Fruit fly (Drosophila melanogaster) whole organism, embryonic: Measurements from ENCODE around the gene Ssl2.

Experiments
- Ada2b ChIP-seq: fragments of 200-800 bp; sonication (Bioruptor generic); IDR thresholded peaks from 2 replicates; pipeline ENCODE4 v1.3.6; 2022; ENCODE audit warnings: missing biosample characterization, missing genetic modification characterization
- Adf1 ChIP-seq: fragments of 200-800 bp; sonication (Bioruptor generic); IDR thresholded peaks from 2 replicates; pipeline ENCODE4 v1.3.6; 2022; ENCODE audit warnings: missing biosample characterization, missing genetic modification characterization
- Bdp1 ChIP-seq: fragments of 200-800 bp; sonication (Bioruptor generic); optimal IDR thresholded peaks from 3 replicates; lab custom pipeline; 2016; ENCODE audit warnings: missing biosample characterization, missing genetic modification characterization
- CG10431 ChIP-seq: fragments of 200-800 bp; sonication (Bioruptor generic); optimal IDR thresholded peaks from 3 replicates; lab custom pipeline; 2018; ENCODE audit warnings: missing biosample characterization, mild to moderate bottlenecking, missing genetic modification characterization
- CG11085 ChIP-seq: fragments of 200-800 bp; sonication (Bioruptor generic); IDR thresholded peaks from 2 replicates; pipeline ENCODE4 v1.3.6; 2022; ENCODE audit warnings: missing biosample characterization, missing genetic modification characterization
- CG11695 ChIP-seq: fragments of 200-800 bp; sonication (Bioruptor generic); IDR thresholded peaks from 3 replicates; pipeline ENCODE4 v1.3.6; 2022; ENCODE audit warnings: missing biosample characterization, missing genetic modification characterization
- CG11723 ChIP-seq: fragments of 200-800 bp; sonication (Bioruptor generic); optimal IDR thresholded peaks from 2 replicates; lab custom pipeline; 2017; ENCODE audit warnings: missing biosample characterization, mild to moderate bottlenecking, missing genetic modification characterization
- CG12219 ChIP-seq: fragments of 200-800 bp; sonication (Bioruptor generic); optimal IDR thresholded peaks from 3 replicates; lab custom pipeline; 2018; ENCODE audit warnings: missing biosample characterization, mild to moderate bottlenecking, missing genetic modification characterization
- CG12299 ChIP-seq: fragments of 200-800 bp; sonication (Bioruptor generic); optimal IDR thresholded peaks from 2 replicates; lab custom pipeline; 2018; ENCODE audit warnings: missing biosample characterization, mild to moderate bottlenecking, missing genetic modification characterization
- CG1233 ChIP-seq: fragments of 200-800 bp; sonication (Bioruptor generic); optimal IDR thresholded peaks from 4 replicates; lab custom pipeline; 2018; ENCODE audit warnings: missing biosample characterization, mild to moderate bottlenecking, missing genetic modification characterization
- CG13296 ChIP-seq: fragments of 200-800 bp; sonication (Bioruptor generic); optimal IDR thresholded peaks from 3 replicates; lab custom pipeline; 2018; ENCODE audit warnings: missing biosample characterization, mild to moderate bottlenecking, missing genetic modification characterization
- CG13424 ChIP-seq: fragments of 200-800 bp; sonication (Bioruptor generic); optimal IDR thresholded peaks from 2 replicates; lab custom pipeline; 2019; ENCODE audit warnings: missing biosample characterization, mild to moderate bottlenecking, missing genetic modification characterization, moderate library complexity
- CG14050 ChIP-seq: fragments of 200-800 bp; sonication (Bioruptor generic); IDR thresholded peaks from 3 replicates; pipeline ENCODE4 v1.3.6; 2022; ENCODE audit warnings: missing biosample characterization, missing genetic modification characterization
- CG14441 ChIP-seq: fragments of 200-800 bp; sonication (Bioruptor generic); IDR thresholded peaks from 2 replicates; pipeline ENCODE4 v1.3.6; 2022; ENCODE audit warnings: missing biosample characterization, missing genetic modification characterization
- CG1603 ChIP-seq: fragments of 200-800 bp; sonication (Bioruptor generic); optimal IDR thresholded peaks from 2 replicates; lab custom pipeline; 2019; ENCODE audit warnings: missing biosample characterization, mild to moderate bottlenecking, missing genetic modification characterization, moderate library complexity
- CG1647 ChIP-seq: fragments of 200-800 bp; sonication (Bioruptor generic); optimal IDR thresholded peaks from 3 replicates; lab custom pipeline; 2016; ENCODE audit warnings: missing biosample characterization, missing genetic modification characterization
- CG16779 ChIP-seq: fragments of 200-800 bp; sonication (Bioruptor generic); IDR thresholded peaks from 2 replicates; pipeline ENCODE4 v1.3.6; 2022; ENCODE audit warnings: missing biosample characterization, missing genetic modification characterization
- CG2120 ChIP-seq: fragments of 200-800 bp; sonication (Bioruptor generic); optimal IDR thresholded peaks from 3 replicates; lab custom pipeline; 2016; ENCODE audit warnings: missing biosample characterization, missing genetic modification characterization
- CG34422 ChIP-seq: fragments of 200-800 bp; sonication (Bioruptor generic); IDR thresholded peaks from 3 replicates; pipeline ENCODE4 v1.3.6; 2022; ENCODE audit warnings: missing biosample characterization, missing genetic modification characterization
- CG43689 ChIP-seq: fragments of 200-800 bp; sonication (Bioruptor generic); IDR thresholded peaks from 2 replicates; pipeline ENCODE4 v1.3.6; 2022; ENCODE audit warnings: missing biosample characterization, missing genetic modification characterization
- CG6272 ChIP-seq: fragments of 200-800 bp; sonication (Bioruptor generic); IDR thresholded peaks from 2 replicates; pipeline ENCODE4 v1.3.6; 2022; ENCODE audit warnings: missing biosample characterization, missing genetic modification characterization
- CG6683 ChIP-seq: fragments of 200-800 bp; sonication (Bioruptor generic); optimal IDR thresholded peaks from 2 replicates; lab custom pipeline; 2017; ENCODE audit warnings: missing biosample characterization, mild to moderate bottlenecking, missing genetic modification characterization, missing genetic modification reagents
- CG6765 ChIP-seq: fragments of 200-800 bp; sonication (Bioruptor generic); optimal IDR thresholded peaks from 3 replicates; lab custom pipeline; 2017; ENCODE audit warnings: missing biosample characterization, mild to moderate bottlenecking, missing genetic modification characterization
- CG9215 ChIP-seq: fragments of 200-800 bp; sonication (Bioruptor generic); IDR thresholded peaks from 2 replicates; pipeline ENCODE4 v1.3.6; 2022; ENCODE audit warnings: missing biosample characterization, missing genetic modification characterization
- CG9797 ChIP-seq: fragments of 200-800 bp; sonication (Bioruptor generic); optimal IDR thresholded peaks from 3 replicates; lab custom pipeline; 2018; ENCODE audit warnings: missing biosample characterization, mild to moderate bottlenecking, missing genetic modification characterization
- CG9876 ChIP-seq: fragments of 200-800 bp; sonication (Bioruptor generic); optimal IDR thresholded peaks from 2 replicates; lab custom pipeline; 2016; ENCODE audit warnings: missing biosample characterization, missing genetic modification characterization
- CoRest ChIP-seq: fragments of 200-800 bp; sonication (Bioruptor generic); optimal IDR thresholded peaks from 3 replicates; lab custom pipeline; 2018; ENCODE audit warnings: missing biosample characterization, mild to moderate bottlenecking, missing genetic modification characterization, moderate library complexity
- MBD-R2 ChIP-seq: fragments of 200-800 bp; sonication (Bioruptor generic); IDR thresholded peaks from 2 replicates; pipeline ENCODE4 v1.3.6; 2022; ENCODE audit warnings: missing biosample characterization, missing genetic modification characterization
- NC2α ChIP-seq: fragments of 200-800 bp; sonication (Bioruptor generic); optimal IDR thresholded peaks from 2 replicates; lab custom pipeline; 2016; ENCODE audit warnings: missing biosample characterization, missing genetic modification characterization
- Rfx ChIP-seq: fragments of 200-800 bp; sonication (Bioruptor generic); IDR thresholded peaks from 2 replicates; pipeline ENCODE4 v1.3.6; 2022; ENCODE audit warnings: missing biosample characterization, missing genetic modification characterization
- Vsx1 ChIP-seq: fragments of 200-800 bp; sonication (Bioruptor generic); optimal IDR thresholded peaks from 2 replicates; lab custom pipeline; 2017; ENCODE audit warnings: missing biosample characterization, mild to moderate bottlenecking, missing genetic modification characterization, missing genetic modification reagents
- abd-A ChIP-seq: fragments of 200-800 bp; sonication (Bioruptor generic); optimal IDR thresholded peaks from 3 replicates; lab custom pipeline; 2019; ENCODE audit warnings: missing biosample characterization, mild to moderate bottlenecking, missing genetic modification characterization, moderate library complexity
- al ChIP-seq: fragments of 200-800 bp; sonication (Bioruptor generic); IDR thresholded peaks from 2 replicates; pipeline ENCODE4 v1.3.6; 2022; ENCODE audit warnings: missing biosample characterization, missing genetic modification characterization
- bab2 ChIP-seq: fragments of 200-800 bp; sonication (Bioruptor generic); optimal IDR thresholded peaks from 2 replicates; lab custom pipeline; 2016; ENCODE audit warnings: missing biosample characterization, missing genetic modification characterization
- cas ChIP-seq: fragments of 200-800 bp; sonication (Bioruptor generic); IDR thresholded peaks from 2 replicates; pipeline ENCODE4 v1.3.6; 2022; ENCODE audit warnings: missing biosample characterization, missing genetic modification characterization
- croc ChIP-seq: fragments of 200-800 bp; sonication (Bioruptor generic); conservative IDR thresholded peaks from 3 replicates; pipeline ENCODE4 v1.3.6; 2022; ENCODE audit warnings: missing biosample characterization, missing genetic modification characterization
- dati ChIP-seq: fragments of 200-800 bp; sonication (Bioruptor generic); IDR thresholded peaks from 2 replicates; pipeline ENCODE4 v1.3.6; 2022; ENCODE audit warnings: missing biosample characterization, missing genetic modification characterization
- ewg ChIP-seq: fragments of 200-800 bp; sonication (Bioruptor generic); optimal IDR thresholded peaks from 3 replicates; lab custom pipeline; 2017; ENCODE audit warnings: mild to moderate bottlenecking, missing biosample characterization, missing genetic modification reagents, missing genetic modification characterization
- fd3F ChIP-seq: fragments of 200-800 bp; sonication (Bioruptor generic); optimal IDR thresholded peaks from 2 replicates; lab custom pipeline; 2018; ENCODE audit warnings: missing biosample characterization, mild to moderate bottlenecking, missing genetic modification characterization, moderate library complexity
- gfzf ChIP-seq: fragments of 200-800 bp; sonication (Bioruptor generic); optimal IDR thresholded peaks from 2 replicates; lab custom pipeline; 2016; ENCODE audit warnings: missing biosample characterization, mild to moderate bottlenecking, missing genetic modification characterization, moderate library complexity
- lbe ChIP-seq: fragments of 200-800 bp; sonication (Bioruptor generic); optimal IDR thresholded peaks from 2 replicates; lab custom pipeline; 2016; ENCODE audit warnings: missing biosample characterization, mild to moderate bottlenecking, missing genetic modification characterization
- nerfin-1 ChIP-seq: fragments of 200-800 bp; sonication (Bioruptor generic); optimal IDR thresholded peaks from 3 replicates; lab custom pipeline; 2019; ENCODE audit warnings: missing biosample characterization, mild to moderate bottlenecking, missing genetic modification characterization, moderate library complexity
- p53 ChIP-seq: fragments of 200-800 bp; sonication (Bioruptor generic); optimal IDR thresholded peaks from 2 replicates; lab custom pipeline; 2016; ENCODE audit warnings: missing biosample characterization, missing genetic modification characterization
- pb ChIP-seq: fragments of 200-800 bp; sonication (Bioruptor generic); optimal IDR thresholded peaks from 3 replicates; lab custom pipeline; 2016; ENCODE audit warnings: missing biosample characterization, missing genetic modification characterization
- pfk ChIP-seq: fragments of 200-800 bp; sonication (Bioruptor generic); optimal IDR thresholded peaks from 2 replicates; lab custom pipeline; 2018; ENCODE audit warnings: missing biosample characterization, mild to moderate bottlenecking, missing genetic modification characterization, moderate library complexity
- pho ChIP-seq: fragments of 200-800 bp; sonication (Bioruptor generic); optimal IDR thresholded peaks from 2 replicates; lab custom pipeline; 2016; ENCODE audit warnings: missing biosample characterization, missing genetic modification characterization
- sens ChIP-seq: fragments of 200-800 bp; sonication (Bioruptor generic); peaks from one replicate; lab custom pipeline; 2016; ENCODE audit warnings: missing biosample characterization, missing genetic modification characterization
- seq ChIP-seq: fragments of 200-800 bp; sonication (Bioruptor generic); IDR thresholded peaks from 2 replicates; pipeline ENCODE4 v1.3.6; 2022; ENCODE audit warnings: missing biosample characterization, missing genetic modification characterization
- sug ChIP-seq: fragments of 200-800 bp; optimal IDR thresholded peaks from 2 replicates; lab custom pipeline; 2019; ENCODE audit warnings: missing biosample characterization, mild to moderate bottlenecking, missing genetic modification characterization, moderate library complexity
- zfh1 ChIP-seq: fragments of 200-800 bp; sonication (Bioruptor generic); IDR thresholded peaks from 3 replicates; pipeline ENCODE4 v1.3.6; 2022; ENCODE audit warnings: missing biosample characterization, missing genetic modification characterization

Ssl2 gene

dm6 chr3R:29068430-29069207 lies 36.2 kb upstream of the Ssl2 start (continued):
- TF ChIP-seq CG1233 (no peak), Bdp1 (GFP tag; lab: Kevin White, UChicago) (peak; percentile 1), nerfin-1 (no peak), cas (no peak), p53 (no peak), CG1647 (GFP tag; lab: Kevin White, UChicago) (no peak), croc (GFP tag; lab: Robert Waterston, UW) (no peak), MBD-R2 (GFP tag; lab: Robert Waterston, UW) (no peak), al (no peak), Vsx1 (GFP tag; lab: Kevin White, UChicago) (no peak), CG9215 (GFP tag; lab: Robert Waterston, UW) (peak; percentile 31; the same call in 1 of the 2 replicates), dati (GFP tag; lab: Robert Waterston, UW) (no peak), CG12219 (GFP tag; lab: Kevin White, UChicago) (peak; percentile 29), CG11695 (peak; percentile 71; the same call in 1 of the 3 replicates), CG43689 (GFP tag; lab: Robert Waterston, UW) (no peak), Adf1 (no peak), pb (peak; percentile 40), CG9876 (GFP tag; lab: Kevin White, UChicago) (no peak), CG11085 (GFP tag; lab: Robert Waterston, UW) (no peak), bab2 (peak; percentile 45), CG1603 (peak; percentile 61), CG11723 (GFP tag; lab: Kevin White, UChicago) (no peak), CG13424 (tag; lab: Kevin White, UChicago) (peak; percentile 53), CG13296 (GFP tag; lab: Kevin White, UChicago) (peak; percentile 43)

dm6 chr3R:29067091-29067490 lies 34.6 kb upstream of the Ssl2 start:
- TF ChIP-seq sens (peak; percentile 39), CG9797 (no peak), CG12299 (tag; lab: Kevin White, UChicago) (no peak), gfzf (GFP tag; lab: Kevin White, UChicago) (no peak), lbe (GFP tag; lab: Kevin White, UChicago) (no peak), ewg (GFP tag; lab: Kevin White, UChicago) (no peak)

dm6 chr3R:29066285-29066684 lies 33.8 kb upstream of the Ssl2 start:
- TF ChIP-seq pho (GFP tag; lab: Kevin White, UChicago) (no peak), zfh1 (GFP tag; lab: Robert Waterston, UW) (no peak), CG14441 (GFP tag; lab: Robert Waterston, UW) (no peak), CG34422 (GFP tag; lab: Robert Waterston, UW) (no peak), CG10431 (no peak), seq (GFP tag; lab: Robert Waterston, UW) (no peak), Rfx (no peak), CG6272 (no peak), sug (no peak), CG2120 (GFP tag; lab: Kevin White, UChicago) (no peak), CG6765 (GFP tag; lab: Kevin White, UChicago) (peak; percentile 32), CG1233 (peak; percentile 27), pfk (GFP tag; lab: Kevin White, UChicago) (no peak), abd-A (tag; lab: Kevin White, UChicago) (no peak), fd3F (GFP tag; lab: Kevin White, UChicago) (no peak), Ada2b (GFP tag; lab: Robert Waterston, UW) (no peak), CoRest (no peak), CG6683 (GFP tag; lab: Kevin White, UChicago) (no peak), CG16779 (GFP tag; lab: Robert Waterston, UW) (no peak), NC2α (GFP tag; lab: Kevin White, UChicago) (no peak), CG14050 (GFP tag; lab: Robert Waterston, UW) (no peak), CG43689 (GFP tag; lab: Robert Waterston, UW) (no peak)
